Worm (Caenorhabditis elegans) whole organism, young adult: ENCODE data around the gene ncx-3.

ENCODE experiments used
- bed-1 ChIP-seq: fragments of 200-800 bp; sonication (Bioruptor generic); IDR thresholded peaks from 2 replicates; pipeline ENCODE4 v1.3.6; 2022; ENCODE audit warnings: missing genetic modification reagents, missing genetic modification characterization, missing compliant biosample characterization
- die-1 ChIP-seq: sonication (generic microtip); optimal IDR thresholded peaks from 2 replicates; lab custom pipeline; 2016; ENCODE audit warnings: missing genotype, mild to moderate bottlenecking, missing genetic modification characterization, missing compliant biosample characterization
- dpff-1 ChIP-seq: sonication (generic microtip); optimal IDR thresholded peaks from 2 replicates; lab custom pipeline; 2017; ENCODE audit warnings: mild to moderate bottlenecking, missing genetic modification characterization, missing compliant biosample characterization
- dpl-1 ChIP-seq: fragments of 150-350 bp; optimal IDR thresholded peaks from 2 replicates; lab custom pipeline; 2014; ENCODE audit warnings: missing biosample characterization, missing genetic modification reagents, missing genetic modification characterization
- egrh-3 ChIP-seq: fragments of 200-800 bp; sonication (Bioruptor generic); IDR thresholded peaks from 2 replicates; pipeline ENCODE4 v1.3.6; 2022; ENCODE audit warnings: missing genetic modification reagents, missing genetic modification characterization, missing compliant biosample characterization
- hsf-1 ChIP-seq: fragments of 200-800 bp; sonication (Bioruptor generic); IDR thresholded peaks from 2 replicates; pipeline ENCODE4 v1.3.6; 2022; ENCODE audit warnings: missing genetic modification reagents, missing genetic modification characterization, missing compliant biosample characterization
- lin-26 ChIP-seq: fragments of 200-800 bp; sonication (Bioruptor generic); IDR thresholded peaks from 2 replicates; pipeline ENCODE4 v1.3.6; 2022; ENCODE audit warnings: missing genetic modification reagents, missing genetic modification characterization, missing compliant biosample characterization
- lin-35 ChIP-seq, 3 experiments: fragments of 150-350 bp in 2 of 3; sonication (generic microtip) in 1 of 3; optimal IDR thresholded peaks; 2 replicates each; lab custom pipeline; 2014 to 2018; ENCODE audit warnings: missing biosample characterization in 3 of 3, missing genetic modification characterization in 3 of 3, missing genetic modification reagents in 3 of 3
- madf-8 ChIP-seq: fragments of 200-800 bp; sonication (Bioruptor generic); conservative IDR thresholded peaks from 2 replicates; pipeline ENCODE4 v1.3.6; 2022; ENCODE audit warnings: missing genetic modification reagents, missing genetic modification characterization, missing compliant biosample characterization
- nfyb-1 ChIP-seq: fragments of 200-800 bp; sonication (Bioruptor generic); IDR thresholded peaks from 2 replicates; pipeline ENCODE4 v1.3.6; 2022; ENCODE audit warnings: missing genetic modification reagents, missing genetic modification characterization, missing compliant biosample characterization
- sdz-38 ChIP-seq: sonication (generic microtip); optimal IDR thresholded peaks from 2 replicates; lab custom pipeline; 2016; ENCODE audit warnings: missing genotype, missing genetic modification characterization, missing compliant biosample characterization
- snpc-4 ChIP-seq, 5 experiments: fragments of 150-350 bp in 1 of 5; sonication (generic microtip) in 4 of 5; optimal IDR thresholded peaks; 2 replicates each; lab custom pipeline; 2014 to 2018; ENCODE audit warnings: missing genetic modification characterization in 5 of 5, missing biosample characterization in 3 of 5, antibody characterized with exemption in 2 of 5, mild to moderate bottlenecking in 2 of 5, missing compliant biosample characterization in 2 of 5, missing genotype in 2 of 5, moderate library complexity in 2 of 5, missing genetic modification reagents in 1 of 5
- somi-1 ChIP-seq: fragments of 200-800 bp; sonication (Bioruptor generic); optimal IDR thresholded peaks from 2 replicates; lab custom pipeline; 2018; ENCODE audit warnings: mild to moderate bottlenecking, missing genetic modification characterization, missing compliant biosample characterization

DNA sequence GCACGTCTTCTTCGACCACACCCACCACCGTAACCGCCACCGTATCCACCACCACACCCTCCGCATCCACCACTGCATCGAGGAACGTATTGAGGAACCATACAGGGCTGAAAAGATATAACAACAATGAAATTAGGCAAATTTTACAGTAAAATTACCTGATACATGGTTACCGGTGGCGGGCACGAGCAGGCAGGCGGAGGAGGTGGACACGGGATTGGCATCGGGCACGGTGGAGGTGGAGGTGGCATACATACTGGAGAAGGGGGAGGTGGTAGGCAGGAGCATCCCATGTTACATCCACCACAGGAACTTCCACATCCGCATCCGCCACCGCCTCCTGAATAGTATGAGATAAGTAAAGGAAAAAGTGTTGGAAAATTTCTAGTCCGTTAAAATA lies 18.0 kb upstream of the ncx-3 start:
- TF ChIP-seq snpc-4 (GFP tag; optimal IDR thresholded peaks at IDR 0.05; lab: Kevin White, UChicago) (no peak), snpc-4 (tag; optimal IDR thresholded peaks at IDR 0.05; lab: Kevin White, UChicago) (no peak), die-1 (no peak), dpl-1 (GFP tag; lab: Kevin White, UChicago) (no peak), egrh-3 (GFP tag; lab: Robert Waterston, UW) (no peak), dpff-1 (no peak), nfyb-1 (GFP tag; lab: Robert Waterston, UW) (no peak), somi-1 (GFP tag; lab: Kevin White, UChicago) (no peak), madf-8 (GFP tag; lab: Robert Waterston, UW) (no peak), bed-1 (no peak), lin-26 (GFP tag; lab: Robert Waterston, UW) (no peak), sdz-38 (no peak), lin-35 (GFP tag; optimal IDR thresholded peaks at IDR 0.05; lab: Kevin White, UChicago) (no peak), hsf-1 (GFP tag; lab: Robert Waterston, UW) (no peak)
